Fruit fly (Drosophila melanogaster) whole organism, embryonic: ENCODE measurements around the gene Nse1.

ENCODE experiments used
- Aef1 ChIP-seq: fragments of 200-800 bp; sonication (Bioruptor generic); IDR thresholded peaks from 3 replicates; pipeline ENCODE4 v1.3.6; 2022; ENCODE audit warnings: missing biosample characterization, missing genetic modification characterization
- CG1024 ChIP-seq: fragments of 200-800 bp; sonication (Bioruptor generic); IDR thresholded peaks from 2 replicates; pipeline ENCODE4 v1.3.6; 2022; ENCODE audit warnings: missing biosample characterization, missing genetic modification characterization
- CG11456 ChIP-seq: fragments of 200-800 bp; sonication (Bioruptor generic); IDR thresholded peaks from 3 replicates; pipeline ENCODE4 v1.3.6; 2022; ENCODE audit warnings: missing biosample characterization, missing genetic modification characterization
- CG11560 ChIP-seq: fragments of 200-800 bp; sonication (Bioruptor generic); IDR thresholded peaks from 3 replicates; pipeline ENCODE4 v1.3.6; 2022; ENCODE audit warnings: missing biosample characterization, missing genetic modification characterization
- CG11696 ChIP-seq: fragments of 200-800 bp; sonication (Bioruptor generic); IDR thresholded peaks from 2 replicates; pipeline ENCODE4 v1.3.6; 2022; ENCODE audit warnings: missing biosample characterization, missing genetic modification characterization
- CG1233 ChIP-seq: fragments of 200-800 bp; sonication (Bioruptor generic); optimal IDR thresholded peaks from 4 replicates; lab custom pipeline; 2018; ENCODE audit warnings: missing biosample characterization, mild to moderate bottlenecking, missing genetic modification characterization
- CG12659 ChIP-seq: fragments of 200-800 bp; sonication (Bioruptor generic); optimal IDR thresholded peaks from 3 replicates; lab custom pipeline; 2017; ENCODE audit warnings: mild to moderate bottlenecking, missing biosample characterization, missing genetic modification reagents, missing genetic modification characterization
- CG12942 ChIP-seq: fragments of 200-800 bp; sonication (Bioruptor generic); optimal IDR thresholded peaks from 3 replicates; lab custom pipeline; 2016; ENCODE audit warnings: missing biosample characterization, missing genetic modification characterization
- CG13123 ChIP-seq: fragments of 200-800 bp; sonication (Bioruptor generic); optimal IDR thresholded peaks from 2 replicates; lab custom pipeline; 2016; ENCODE audit warnings: missing biosample characterization, missing genetic modification characterization
- CG14965 ChIP-seq: fragments of 200-800 bp; sonication (Bioruptor generic); optimal IDR thresholded peaks from 2 replicates; lab custom pipeline; 2016; ENCODE audit warnings: missing biosample characterization, missing genetic modification characterization, borderline replicate concordance
- CG16813 ChIP-seq: fragments of 200-800 bp; sonication (Bioruptor generic); IDR thresholded peaks from 3 replicates; pipeline ENCODE4 v1.3.6; 2022; ENCODE audit warnings: missing biosample characterization, missing genetic modification characterization; ENCODE audit not compliant: partially characterized antibody
- CG16815 ChIP-seq: fragments of 200-800 bp; sonication (Bioruptor generic); optimal IDR thresholded peaks from 3 replicates; lab custom pipeline; 2017; ENCODE audit warnings: missing biosample characterization, mild to moderate bottlenecking, missing genetic modification characterization
- CG17328 ChIP-seq: fragments of 200-800 bp; sonication (Bioruptor generic); IDR thresholded peaks from 2 replicates; pipeline ENCODE4 v1.3.6; 2022; ENCODE audit warnings: missing biosample characterization, missing genetic modification characterization
- CG18011 ChIP-seq: fragments of 200-800 bp; sonication (Bioruptor generic); optimal IDR thresholded peaks from 2 replicates; lab custom pipeline; 2017; ENCODE audit warnings: missing biosample characterization, missing genetic modification characterization, mild to moderate bottlenecking, moderate library complexity, missing genotype
- CG1832 ChIP-seq: fragments of 200-800 bp; sonication (Bioruptor generic); optimal IDR thresholded peaks from 2 replicates; lab custom pipeline; 2017; ENCODE audit warnings: missing biosample characterization, mild to moderate bottlenecking, missing genetic modification characterization, inconsistent platforms
- CG31388 ChIP-seq: fragments of 200-800 bp; sonication (Bioruptor generic); optimal IDR thresholded peaks from 2 replicates; lab custom pipeline; 2016; ENCODE audit warnings: missing biosample characterization, missing genetic modification characterization
- CG7357 ChIP-seq: fragments of 200-800 bp; sonication (Bioruptor generic); IDR thresholded peaks from 3 replicates; pipeline ENCODE4 v1.3.6; 2022; ENCODE audit warnings: missing biosample characterization, missing genetic modification characterization
- CG7556 ChIP-seq: fragments of 200-800 bp; sonication (Bioruptor generic); optimal IDR thresholded peaks from 2 replicates; lab custom pipeline; 2017; ENCODE audit warnings: missing biosample characterization, mild to moderate bottlenecking, missing genetic modification characterization
- CG7745 ChIP-seq: fragments of 200-800 bp; sonication (Bioruptor generic); optimal IDR thresholded peaks from 2 replicates; lab custom pipeline; 2018; ENCODE audit warnings: missing biosample characterization, mild to moderate bottlenecking, missing genetic modification characterization, moderate library complexity
- CG8478 ChIP-seq: fragments of >200 bp; optimal IDR thresholded peaks from 2 replicates; lab custom pipeline; 2018
- D19A ChIP-seq: fragments of 200-800 bp; optimal IDR thresholded peaks from 3 replicates; lab custom pipeline; 2019; ENCODE audit warnings: missing biosample characterization, mild to moderate bottlenecking, missing genetic modification characterization, moderate library complexity
- Deaf1 ChIP-seq: fragments of 200-800 bp; optimal IDR thresholded peaks from 3 replicates; lab custom pipeline; 2019; ENCODE audit warnings: missing biosample characterization, mild to moderate bottlenecking, missing genetic modification characterization, moderate library complexity
- Elba2 ChIP-seq: fragments of 200-800 bp; sonication (Bioruptor generic); optimal IDR thresholded peaks from 3 replicates; lab custom pipeline; 2016; ENCODE audit warnings: missing biosample characterization, missing genetic modification characterization
- HHEX ChIP-seq: fragments of 200-800 bp; sonication (Bioruptor generic); optimal IDR thresholded peaks from 3 replicates; lab custom pipeline; 2017; ENCODE audit warnings: missing biosample characterization, mild to moderate bottlenecking, missing genetic modification characterization, missing genetic modification reagents
- Mes4 ChIP-seq: fragments of 200-800 bp; sonication (Bioruptor generic); optimal IDR thresholded peaks from 2 replicates; lab custom pipeline; 2016; ENCODE audit warnings: missing biosample characterization, missing genetic modification characterization
- PHDP ChIP-seq: fragments of 200-800 bp; sonication (Bioruptor generic); optimal IDR thresholded peaks from 3 replicates; lab custom pipeline; 2018; ENCODE audit warnings: missing biosample characterization, mild to moderate bottlenecking, missing genetic modification characterization, moderate library complexity
- TFAM ChIP-seq: fragments of 200-800 bp; sonication (Bioruptor generic); optimal IDR thresholded peaks from 2 replicates; lab custom pipeline; 2017; ENCODE audit warnings: missing biosample characterization, missing genetic modification characterization, inconsistent platforms
- Xrp1 ChIP-seq: fragments of 200-800 bp; sonication (Bioruptor generic); IDR thresholded peaks from 2 replicates; pipeline ENCODE4 v1.3.6; 2022; ENCODE audit warnings: missing biosample characterization, missing genetic modification characterization
- ac ChIP-seq: fragments of 200-800 bp; sonication (Bioruptor generic); optimal IDR thresholded peaks from 3 replicates; lab custom pipeline; 2017; ENCODE audit warnings: missing biosample characterization, mild to moderate bottlenecking, missing genetic modification characterization
- amos ChIP-seq: fragments of 200-800 bp; sonication (Bioruptor generic); IDR thresholded peaks from 2 replicates; pipeline ENCODE4 v1.3.6; 2022; ENCODE audit warnings: missing biosample characterization, missing genetic modification characterization; ENCODE audit not compliant: partially characterized antibody
- ap ChIP-seq: fragments of 200-800 bp; sonication (Bioruptor generic); IDR thresholded peaks from 2 replicates; pipeline ENCODE4 v1.3.6; 2022; ENCODE audit warnings: missing biosample characterization, missing genetic modification characterization
- ci ChIP-seq: fragments of 200-800 bp; sonication (Bioruptor generic); IDR thresholded peaks from 3 replicates; pipeline ENCODE4 v1.3.6; 2022; ENCODE audit warnings: missing biosample characterization, missing genetic modification characterization
- crp ChIP-seq, 2 experiments: fragments of 200-800 bp; sonication (Bioruptor generic); optimal IDR thresholded peaks; 2 replicates in 1 of 2; 3 replicates in 1 of 2; lab custom pipeline; 2017; ENCODE audit warnings: missing biosample characterization in 2 of 2, missing genetic modification characterization in 2 of 2, mild to moderate bottlenecking in 1 of 2, moderate library complexity in 1 of 2
- dati ChIP-seq: fragments of 200-800 bp; sonication (Bioruptor generic); IDR thresholded peaks from 2 replicates; pipeline ENCODE4 v1.3.6; 2022; ENCODE audit warnings: missing biosample characterization, missing genetic modification characterization
- h ChIP-seq: fragments of >200 bp; optimal IDR thresholded peaks from 2 replicates; lab custom pipeline; 2017
- hb ChIP-seq: fragments of 200-800 bp; sonication (Bioruptor generic); IDR thresholded peaks from 3 replicates; pipeline ENCODE4 v1.3.6; 2022; ENCODE audit warnings: missing biosample characterization, missing genetic modification characterization; ENCODE audit not compliant: partially characterized antibody
- jigr1 ChIP-seq: fragments of 200-800 bp; sonication (Bioruptor generic); IDR thresholded peaks from 3 replicates; pipeline ENCODE4 v1.3.6; 2022; ENCODE audit warnings: missing biosample characterization, missing genetic modification characterization
- lola ChIP-seq, 3 experiments: fragments of >200 bp in 2 of 3; fragments of 200-800 bp in 1 of 3; sonication (Bioruptor generic) in 1 of 3; optimal IDR thresholded peaks; 2 replicates each; lab custom pipeline; 2017 to 2019; ENCODE audit warnings: missing biosample characterization in 3 of 3, missing genetic modification characterization in 3 of 3, mild to moderate bottlenecking in 1 of 3, moderate library complexity in 1 of 3
- mam ChIP-seq: fragments of 200-800 bp; sonication (Bioruptor generic); optimal IDR thresholded peaks from 3 replicates; lab custom pipeline; 2016; ENCODE audit warnings: missing biosample characterization, missing genetic modification characterization
- nau ChIP-seq: fragments of 200-800 bp; sonication (Bioruptor generic); optimal IDR thresholded peaks from 3 replicates; lab custom pipeline; 2017; ENCODE audit warnings: missing biosample characterization, mild to moderate bottlenecking, missing genetic modification characterization, missing genetic modification reagents
- nom ChIP-seq: fragments of 200-800 bp; sonication (Bioruptor generic); optimal IDR thresholded peaks from 2 replicates; lab custom pipeline; 2017; ENCODE audit warnings: missing biosample characterization, missing genetic modification characterization, mild to moderate bottlenecking, moderate library complexity, missing genetic modification reagents
- oc ChIP-seq: fragments of 200-800 bp; sonication (Bioruptor generic); optimal IDR thresholded peaks from 2 replicates; lab custom pipeline; 2018; ENCODE audit warnings: missing biosample characterization, mild to moderate bottlenecking, missing genetic modification characterization, moderate library complexity
- otp ChIP-seq: fragments of 200-800 bp; sonication (Bioruptor generic); IDR thresholded peaks from 3 replicates; pipeline ENCODE4, ENCODE4 v1.3.6; 2022; ENCODE audit warnings: missing biosample characterization, missing genetic modification characterization
- psq ChIP-seq: fragments of 200-800 bp; sonication (Bioruptor generic); optimal IDR thresholded peaks from 2 replicates; lab custom pipeline; 2017; ENCODE audit warnings: missing biosample characterization, missing genetic modification characterization
- ro ChIP-seq: fragments of 200-800 bp; sonication (Bioruptor generic); IDR thresholded peaks from 2 replicates; pipeline ENCODE4 v1.3.6; 2022; ENCODE audit warnings: missing biosample characterization, missing genetic modification characterization
- scrt ChIP-seq: fragments of 200-800 bp; sonication (Bioruptor generic); optimal IDR thresholded peaks from 2 replicates; lab custom pipeline; 2018; ENCODE audit warnings: missing biosample characterization, mild to moderate bottlenecking, missing genetic modification characterization, moderate library complexity
- stc ChIP-seq: fragments of 200-800 bp; sonication (Bioruptor generic); IDR thresholded peaks from 2 replicates; pipeline ENCODE4 v1.3.6; 2022; ENCODE audit warnings: missing biosample characterization, missing genetic modification characterization
- stwl ChIP-seq: fragments of 200-800 bp; sonication (Bioruptor generic); optimal IDR thresholded peaks from 3 replicates; lab custom pipeline; 2018; ENCODE audit warnings: missing biosample characterization, mild to moderate bottlenecking, missing genetic modification characterization, moderate library complexity
- sug ChIP-seq: fragments of 200-800 bp; optimal IDR thresholded peaks from 2 replicates; lab custom pipeline; 2019; ENCODE audit warnings: missing biosample characterization, mild to moderate bottlenecking, missing genetic modification characterization, moderate library complexity
- ttk ChIP-seq: fragments of 200-800 bp; sonication (Bioruptor generic); IDR thresholded peaks from 2 replicates; pipeline ENCODE4 v2.1.2; 2022; ENCODE audit warnings: missing biosample characterization, missing genetic modification characterization
- yki ChIP-seq: fragments of >200 bp; optimal IDR thresholded peaks from 3 replicates; lab custom pipeline; 2018

The Nse1 gene

dm6 chr2L:6649085-6649754 is 28.2 kb downstream of the Nse1 start, which contains the start of the genes CG31635 and Tango1 (continued):
- TF ChIP-seq Xrp1 (GFP tag; lab: Robert Waterston, UW) (0 out of 2 replicates have a peak, but pooled peaks have one; percentile 24), CG7745 (tag; lab: Kevin White, UChicago) (no peak), ci (GFP tag; lab: Robert Waterston, UW) (no peak), h (lab: Kevin White, UChicago) (no peak), Mes4 (GFP tag; lab: Kevin White, UChicago) (no peak), stwl (tag; lab: Kevin White, UChicago) (peak; percentile 66), hb (GFP tag; lab: Robert Waterston, UW) (no peak), CG1024 (GFP tag; lab: Robert Waterston, UW) (no peak), CG13123 (GFP tag; lab: Kevin White, UChicago) (no peak), jigr1 (no peak), CG11560 (tag; lab: Robert Waterston, UW) (no peak), mam (GFP tag; lab: Kevin White, UChicago) (peak; percentile 29), CG11696 (no peak), TFAM (GFP tag; lab: Kevin White, UChicago) (no peak), CG31388 (GFP tag; lab: Kevin White, UChicago) (no peak), crp (GFP tag; optimal IDR thresholded peaks at IDR 0.05; lab: Kevin White, UChicago) (peak in 1 of 2 experiments; percentile 72), CG1233 (GFP tag; lab: Kevin White, UChicago) (no peak), CG14965 (GFP tag; lab: Kevin White, UChicago) (no peak), ro (no peak), nom (GFP tag; lab: Kevin White, UChicago) (no peak), sug (tag; lab: Kevin White, UChicago) (peak; percentile 27), scrt (no peak), psq (GFP tag; lab: Kevin White, UChicago) (no peak), CG11456 (GFP tag; lab: Robert Waterston, UW) (no peak), CG1832 (no peak), D19A (tag; lab: Kevin White, UChicago) (no peak), CG16815 (no peak), CG12942 (GFP tag; lab: Kevin White, UChicago) (no peak), Elba2 (GFP tag; lab: Kevin White, UChicago) (peak; percentile 65), CG8478 (no peak), lola (GFP tag; optimal IDR thresholded peaks at IDR 0.05; lab: Kevin White, UChicago) (no peak), stc (no peak), ap (no peak), CG16813 (GFP tag; lab: Robert Waterston, UW) (no peak), HHEX (GFP tag; lab: Kevin White, UChicago) (no peak), oc (tag; lab: Kevin White, UChicago) (no peak), otp (GFP tag; lab: Robert Waterston, UW) (no peak), Aef1 (GFP tag; lab: Robert Waterston, UW) (peak; percentile 26; the same call in 1 of the 3 replicates), CG18011 (no peak), CG17328 (GFP tag; lab: Robert Waterston, UW) (no peak), ttk (GFP tag; lab: Robert Waterston, UW) (no peak), CG7357 (GFP tag; lab: Robert Waterston, UW) (peak; percentile 94), dati (GFP tag; lab: Robert Waterston, UW) (no peak), PHDP (no peak), amos (GFP tag; lab: Robert Waterston, UW) (no peak), yki (no peak), Deaf1 (tag; lab: Kevin White, UChicago) (peak; percentile 72), CG12659 (peak; percentile 71), ac (no peak), CG7556 (GFP tag; lab: Kevin White, UChicago) (no peak), nau (GFP tag; lab: Kevin White, UChicago) (no peak)
